Worm (Caenorhabditis elegans) whole organism, L4 larva: ENCODE results near the gene H03G16.7.

Experiments used
- R02D3.7 ChIP-seq: fragments of 150-350 bp; sonication (generic microtip); optimal IDR thresholded peaks from 3 replicates; lab custom pipeline; 2014; ENCODE audit warnings: missing biosample characterization, missing genetic modification characterization
- T20F7.1 ChIP-seq: fragments of 200-800 bp; sonication (Bioruptor generic); optimal IDR thresholded peaks from 2 replicates; lab custom pipeline; 2018; ENCODE audit warnings: mild to moderate bottlenecking, missing genetic modification characterization, missing compliant biosample characterization
- T26A8.4 ChIP-seq: fragments of 200-800 bp; sonication (Bioruptor generic); IDR thresholded peaks from 2 replicates; pipeline ENCODE4 v1.3.6; 2022; ENCODE audit warnings: missing genetic modification characterization, missing compliant biosample characterization
- ZK337.2 ChIP-seq: fragments of 200-800 bp; sonication (Bioruptor generic); IDR thresholded peaks from 2 replicates; pipeline ENCODE4 v1.3.6; 2022; ENCODE audit warnings: missing genetic modification reagents, missing genetic modification characterization, missing compliant biosample characterization
- aha-1 ChIP-seq: fragments of 150-350 bp; peaks from one replicate; lab custom pipeline; 2014; ENCODE audit warnings: missing biosample characterization, missing genetic modification characterization
- aly-2 ChIP-seq: sonication (generic microtip); optimal IDR thresholded peaks from 2 replicates; lab custom pipeline; 2018; ENCODE audit warnings: missing biosample characterization, missing genetic modification characterization
- ceh-28 ChIP-seq: fragments of 150-350 bp; optimal IDR thresholded peaks from 2 replicates; lab custom pipeline; 2014; ENCODE audit warnings: missing biosample characterization, missing genetic modification reagents, missing genetic modification characterization
- ceh-44 ChIP-seq: fragments of 200-800 bp; sonication (Bioruptor generic); IDR thresholded peaks from 2 replicates; pipeline ENCODE4 v1.3.6; 2022; ENCODE audit warnings: missing genetic modification reagents, missing genetic modification characterization, missing compliant biosample characterization
- ceh-62 ChIP-seq: sonication (generic microtip); optimal IDR thresholded peaks from 2 replicates; lab custom pipeline; 2017; ENCODE audit warnings: missing biosample characterization, missing genetic modification characterization
- cey-2 ChIP-seq: sonication (generic microtip); optimal IDR thresholded peaks from 3 replicates; lab custom pipeline; 2017; ENCODE audit warnings: missing genetic modification characterization, mild to moderate bottlenecking, missing compliant biosample characterization, antibody characterized with exemption, borderline replicate concordance; ENCODE audit not compliant: insufficient read depth
- daf-16 ChIP-seq, 3 experiments: sonication (generic microtip); optimal IDR thresholded peaks; 2 replicates each; lab custom pipeline; 2016 to 2017; ENCODE audit warnings: missing genetic modification characterization in 3 of 3, missing genetic modification reagents in 3 of 3, mild to moderate bottlenecking in 2 of 3, missing compliant biosample characterization in 2 of 3, missing biosample characterization in 1 of 3, moderate library complexity in 1 of 3
- daf-19 ChIP-seq: fragments of 200-800 bp; sonication (Bioruptor generic); conservative IDR thresholded peaks from 2 replicates; pipeline ENCODE4 v1.3.6; 2022; ENCODE audit warnings: missing genetic modification characterization, missing compliant biosample characterization
- dmd-6 ChIP-seq: fragments of 200-800 bp; sonication (Bioruptor generic); IDR thresholded peaks from 2 replicates; pipeline ENCODE4 v1.3.6; 2022; ENCODE audit warnings: missing genetic modification reagents, missing genetic modification characterization, missing compliant biosample characterization
- dmd-9 ChIP-seq: fragments of 200-800 bp; sonication (Bioruptor generic); IDR thresholded peaks from 2 replicates; pipeline ENCODE4 v1.3.6; 2022; ENCODE audit warnings: missing genetic modification reagents, missing genetic modification characterization, missing compliant biosample characterization
- dpl-1 ChIP-seq: fragments of 150-350 bp; optimal IDR thresholded peaks from 2 replicates; lab custom pipeline; 2014; ENCODE audit warnings: missing biosample characterization, missing genetic modification reagents, missing genetic modification characterization
- dve-1 ChIP-seq: sonication (generic microtip); optimal IDR thresholded peaks from 2 replicates; lab custom pipeline; 2017; ENCODE audit warnings: antibody characterized with exemption, mild to moderate bottlenecking, missing genetic modification characterization, missing compliant biosample characterization; ENCODE audit not compliant: insufficient read depth
- egl-43 ChIP-seq: fragments of 200-800 bp; sonication (Bioruptor generic); IDR thresholded peaks from 2 replicates; pipeline ENCODE4 v1.3.6; 2022; ENCODE audit warnings: missing genetic modification reagents, missing genetic modification characterization, missing compliant biosample characterization
- gei-8 ChIP-seq: fragments of 200-800 bp; sonication (Bioruptor generic); optimal IDR thresholded peaks from 2 replicates; lab custom pipeline; 2018; ENCODE audit warnings: mild to moderate bottlenecking, missing genetic modification characterization, missing compliant biosample characterization
- hlh-11 ChIP-seq: fragments of 200-800 bp; sonication (Bioruptor generic); optimal IDR thresholded peaks from 2 replicates; lab custom pipeline; 2018; ENCODE audit warnings: mild to moderate bottlenecking, missing genetic modification characterization, missing compliant biosample characterization
- hlh-30 ChIP-seq: sonication (generic microtip); optimal IDR thresholded peaks from 2 replicates; lab custom pipeline; 2017; ENCODE audit warnings: antibody characterized with exemption, mild to moderate bottlenecking, missing genetic modification characterization, missing compliant biosample characterization; ENCODE audit not compliant: insufficient read depth
- lim-7 ChIP-seq: fragments of 200-800 bp; sonication (Bioruptor generic); IDR thresholded peaks from 2 replicates; pipeline ENCODE4 v1.3.6; 2022; ENCODE audit warnings: missing genetic modification characterization, missing compliant biosample characterization
- lir-3 ChIP-seq: sonication (generic microtip); optimal IDR thresholded peaks from 2 replicates; lab custom pipeline; 2016; ENCODE audit warnings: mild to moderate bottlenecking, missing genetic modification characterization, missing compliant biosample characterization
- lsy-2 ChIP-seq, 2 experiments: fragments of 150-350 bp in 1 of 2; sonication (generic microtip) in 1 of 2; optimal IDR thresholded peaks; 2 replicates each; lab custom pipeline; 2014 to 2017; ENCODE audit warnings: missing biosample characterization in 2 of 2, missing genetic modification characterization in 2 of 2
- mdt-29 ChIP-seq: fragments of 200-800 bp; sonication (Bioruptor generic); IDR thresholded peaks from 2 replicates; pipeline ENCODE4 v1.3.6; 2022; ENCODE audit warnings: missing genetic modification reagents, missing genetic modification characterization, missing compliant biosample characterization
- mep-1 ChIP-seq: fragments of 150-350 bp; sonication (generic microtip); optimal IDR thresholded peaks from 3 replicates; lab custom pipeline; 2014; ENCODE audit warnings: missing biosample characterization, missing genetic modification characterization
- mes-2 ChIP-seq: sonication (generic microtip); optimal IDR thresholded peaks from 2 replicates; lab custom pipeline; 2016; ENCODE audit warnings: missing genotype, mild to moderate bottlenecking, missing genetic modification characterization, missing compliant biosample characterization; ENCODE audit not compliant: poor library complexity, severe bottlenecking
- mxl-3 ChIP-seq: fragments of 200-800 bp; sonication (Bioruptor generic); optimal IDR thresholded peaks from 2 replicates; lab custom pipeline; 2018; ENCODE audit warnings: mild to moderate bottlenecking, missing genetic modification characterization, missing compliant biosample characterization
- nhr-25 ChIP-seq: sonication (generic microtip); optimal IDR thresholded peaks from 2 replicates; lab custom pipeline; 2017; ENCODE audit warnings: missing genetic modification characterization, mild to moderate bottlenecking, missing compliant biosample characterization, antibody characterized with exemption, moderate library complexity, borderline replicate concordance; ENCODE audit not compliant: insufficient read depth
- nhr-28 ChIP-seq: fragments of 150-350 bp; optimal IDR thresholded peaks from 2 replicates; lab custom pipeline; 2014; ENCODE audit warnings: missing biosample characterization, missing genetic modification characterization
- nhr-48 ChIP-seq: sonication (generic microtip); optimal IDR thresholded peaks from 2 replicates; lab custom pipeline; 2016; ENCODE audit warnings: mild to moderate bottlenecking, missing genetic modification characterization, missing compliant biosample characterization
- nhr-77 ChIP-seq: fragments of 150-350 bp; optimal IDR thresholded peaks from 2 replicates; lab custom pipeline; 2014; ENCODE audit warnings: missing biosample characterization, missing genetic modification characterization
- pqm-1 ChIP-seq: sonication (generic microtip); optimal IDR thresholded peaks from 2 replicates; lab custom pipeline; 2017; ENCODE audit warnings: missing biosample characterization, missing genetic modification characterization
- rbr-2 ChIP-seq: sonication (generic microtip); optimal IDR thresholded peaks from 2 replicates; lab custom pipeline; 2016; ENCODE audit warnings: missing genotype, missing genetic modification characterization, missing compliant biosample characterization
- snpc-1.2 ChIP-seq: fragments of 200-800 bp; sonication (Bioruptor generic); IDR thresholded peaks from 2 replicates; pipeline ENCODE4 v1.3.6; 2022; ENCODE audit warnings: missing genetic modification reagents, missing genetic modification characterization, missing compliant biosample characterization
- snpc-4 ChIP-seq: fragments of 150-350 bp; optimal IDR thresholded peaks from 2 replicates; lab custom pipeline; 2014; ENCODE audit warnings: missing biosample characterization, missing genetic modification characterization
- tag-97 ChIP-seq: fragments of 200-800 bp; sonication (Bioruptor generic); IDR thresholded peaks from 2 replicates; pipeline ENCODE4 v1.3.6; 2022; ENCODE audit warnings: missing genetic modification characterization, missing compliant biosample characterization
- unc-62 ChIP-seq, 3 experiments: fragments of 150-350 bp in 1 of 3; sonication (generic microtip); optimal IDR thresholded peaks in 2 of 3; peaks in 1 of 3; 1 replicate in 1 of 3; 2 replicates in 2 of 3; lab custom pipeline; 2014 to 2017; ENCODE audit warnings: missing biosample characterization in 3 of 3, missing genetic modification characterization in 3 of 3, missing genetic modification reagents in 3 of 3, missing genotype in 1 of 3
- zag-1 ChIP-seq: fragments of 150-350 bp; optimal IDR thresholded peaks from 2 replicates; lab custom pipeline; 2014; ENCODE audit warnings: missing biosample characterization, missing genetic modification characterization
- ztf-7 ChIP-seq: fragments of 150-350 bp; optimal IDR thresholded peaks from 2 replicates; lab custom pipeline; 2014; ENCODE audit warnings: missing biosample characterization, missing genetic modification characterization

The H03G16.7 gene

DNA sequence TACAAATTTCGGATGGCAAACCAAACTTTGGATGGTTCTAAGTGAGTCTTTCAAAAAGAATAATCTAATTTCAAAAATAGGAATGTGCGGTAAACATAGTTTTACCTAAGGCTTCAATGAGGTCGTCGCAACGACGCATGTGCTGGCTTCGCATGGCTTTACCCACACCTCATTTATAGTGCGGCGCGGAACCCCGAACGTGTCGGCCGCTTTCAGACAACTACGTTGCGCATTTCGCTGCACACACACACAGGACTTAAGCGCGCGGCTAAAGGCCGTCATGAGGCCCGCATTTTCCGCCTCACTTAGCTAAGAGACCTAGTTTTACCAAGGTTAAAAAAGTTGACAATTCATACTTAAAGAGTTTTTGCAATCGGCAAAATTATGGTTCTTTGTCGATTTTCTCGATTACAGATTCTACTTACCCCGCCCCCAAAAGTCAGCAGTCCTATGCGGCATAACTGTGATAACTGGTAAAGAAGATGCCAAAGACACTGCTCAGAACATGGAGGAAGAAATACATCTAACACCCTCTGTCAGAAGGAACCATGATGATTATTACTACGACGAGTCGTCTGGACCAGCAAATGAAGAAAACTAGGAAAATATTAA, 37.1 kb upstream of the H03G16.7 start:
- TF ChIP-seq aha-1 (tag; lab: Kevin White, UChicago) (peak; percentile 67), nhr-28 (no peak), ZK337.2 (GFP tag; lab: Robert Waterston, UW) (no peak), mdt-29 (no peak), unc-62 (GFP tag; optimal IDR thresholded peaks at IDR 0.05 in 1 of 2; lab: Kevin White, UChicago) (peak in 1 of 2 experiments; percentile 74), unc-62 (tag; optimal IDR thresholded peaks at IDR 0.05; lab: Kevin White, UChicago) (no peak), snpc-4 (tag; lab: Kevin White, UChicago) (peak; percentile 5), pqm-1 (tag; lab: Kevin White, UChicago) (no peak), egl-43 (GFP tag; lab: Robert Waterston, UW) (no peak)

ce11 chrX:15089123-15089522, 33.3 kb upstream of the H03G16.7 start, which contains the start of gene flr-4:
TSS of gene flr-4 (plus strand) at chrX:15089397.
- TF ChIP-seq nhr-77 (tag; lab: Kevin White, UChicago): peak; percentile 17
- TF ChIP-seq hlh-11: peak; percentile 16
- TF ChIP-seq dmd-6 (GFP tag; lab: Robert Waterston, UW): peak; percentile 81
- no peak for TF ChIP-seq mxl-3 (GFP tag; lab: Kevin White, UChicago)
- TF ChIP-seq dve-1 (tag; lab: Kevin White, UChicago): peak; percentile 28
- no peak for TF ChIP-seq daf-16 (GFP tag; optimal IDR thresholded peaks at IDR 0.05; lab: Kevin White, UChicago)
- TF ChIP-seq daf-16 (tag; optimal IDR thresholded peaks at IDR 0.05; lab: Kevin White, UChicago): peak; percentile 33
- no peak for TF ChIP-seq lim-7
- TF ChIP-seq nhr-28: peak; percentile 54
- peak; percentile 62 for TF ChIP-seq pqm-1 (tag; lab: Kevin White, UChicago)
- TF ChIP-seq hlh-30 (tag; lab: Kevin White, UChicago): peak; percentile 20
- no peak for TF ChIP-seq dmd-9 (GFP tag; lab: Robert Waterston, UW)

DNA sequence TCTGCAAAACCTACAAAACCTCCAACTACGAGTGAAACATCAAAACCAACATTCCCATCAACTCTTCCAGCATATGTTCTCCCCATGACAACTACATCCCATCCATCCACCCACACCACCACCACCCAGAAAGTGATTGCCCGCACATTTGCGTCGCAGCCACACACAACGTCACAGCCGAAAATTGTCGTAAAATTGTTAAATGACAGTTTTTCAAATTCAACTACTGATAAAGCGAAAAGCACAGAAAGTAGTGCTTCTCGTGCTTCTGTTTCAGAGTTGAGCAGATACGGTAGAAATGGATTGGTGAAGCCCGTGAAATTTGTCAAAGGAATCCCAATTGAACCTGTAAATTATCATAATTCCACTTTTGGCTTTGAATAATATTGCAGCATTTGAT, 31.9 kb upstream of the H03G16.7 start:
- no peak for TF ChIP-seq nhr-25 (tag; lab: Kevin White, UChicago)
- no peak for TF ChIP-seq mep-1 (tag; lab: Kevin White, UChicago)
- peak; percentile 38 for TF ChIP-seq dmd-6 (GFP tag; lab: Robert Waterston, UW)
- peak in 1 of 2 experiments; percentile 30 for TF ChIP-seq unc-62 (GFP tag; optimal IDR thresholded peaks at IDR 0.05 in 1 of 2; lab: Kevin White, UChicago)
- TF ChIP-seq unc-62 (tag; optimal IDR thresholded peaks at IDR 0.05; lab: Kevin White, UChicago): no peak
- TF ChIP-seq hlh-11: peak; percentile 39
- TF ChIP-seq pqm-1 (tag; lab: Kevin White, UChicago): peak; percentile 19
- no peak for TF ChIP-seq daf-16 (GFP tag; optimal IDR thresholded peaks at IDR 0.05; lab: Kevin White, UChicago)
- peak; percentile 0 for TF ChIP-seq daf-16 (tag; optimal IDR thresholded peaks at IDR 0.05; lab: Kevin White, UChicago)

DNA sequence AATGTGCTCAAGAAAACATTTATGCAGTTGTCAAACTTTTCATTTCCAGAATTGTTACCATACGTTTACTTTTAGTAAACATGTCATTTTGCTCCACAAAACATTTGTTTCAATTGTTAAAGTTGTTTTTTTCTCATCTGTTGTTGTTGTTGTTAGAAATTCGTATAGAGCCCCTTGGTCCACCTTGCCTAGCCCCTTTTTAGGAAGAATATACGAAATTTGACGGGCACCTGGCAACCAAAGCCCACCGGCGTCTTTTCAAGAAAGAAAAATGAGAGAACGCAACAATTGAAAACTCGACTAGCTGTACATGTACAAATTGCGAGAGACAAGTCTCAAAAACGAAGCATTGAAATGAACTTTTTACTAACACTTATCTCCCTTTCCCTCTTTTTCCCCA, 28.6 kb upstream of the H03G16.7 start, which contains the start of gene F09B12.5:
F09B12.5 (plus strand) TSS at position 301 of the 400 bp plus-strand sequence.
- no peak for TF ChIP-seq snpc-4 (tag; lab: Kevin White, UChicago)
- TF ChIP-seq snpc-1.2 (GFP tag; lab: Robert Waterston, UW): no peak
- TF ChIP-seq daf-19 (GFP tag; lab: Robert Waterston, UW): no peak
- TF ChIP-seq pqm-1 (tag; lab: Kevin White, UChicago): no peak
- no peak for TF ChIP-seq lir-3 (tag; lab: Kevin White, UChicago)
- TF ChIP-seq dpl-1 (GFP tag; lab: Kevin White, UChicago): no peak
- TF ChIP-seq ztf-7 (tag; lab: Kevin White, UChicago): no peak
- TF ChIP-seq gei-8 (GFP tag; lab: Kevin White, UChicago): no peak
- no peak for TF ChIP-seq zag-1 (tag; lab: Kevin White, UChicago)
- TF ChIP-seq ceh-28 (tag; lab: Kevin White, UChicago): no peak
- TF ChIP-seq nhr-77 (tag; lab: Kevin White, UChicago): no peak

- TF ChIP-seq nhr-48 (tag; lab: Kevin White, UChicago) (no peak), tag-97 (GFP tag; lab: Robert Waterston, UW) (no peak), lsy-2 (tag; optimal IDR thresholded peaks at IDR 0.05; lab: Kevin White, UChicago) (peak in 1 of 2 experiments; percentile 42), mes-2 (peak; percentile 56), aly-2 (tag; lab: Kevin White, UChicago) (no peak), cey-2 (tag; lab: Kevin White, UChicago) (no peak), dve-1 (tag; lab: Kevin White, UChicago) (peak; percentile 37), R02D3.7 (no peak), ceh-62 (tag; lab: Kevin White, UChicago) (no peak), gei-8 (GFP tag; lab: Kevin White, UChicago) (no peak), T20F7.1 (peak; percentile 94), T26A8.4 (GFP tag; lab: Robert Waterston, UW) (no peak), rbr-2 (tag; lab: Kevin White, UChicago) (peak; percentile 3), ceh-44 (GFP tag; lab: Robert Waterston, UW) (no peak), dpl-1 (GFP tag; lab: Kevin White, UChicago) (no peak)
Observed at ce11 chrX:15083795-15084194, 28.0 kb upstream of the H03G16.7 start, which contains the start of gene H40L08.1. TSS of gene H40L08.1 (minus strand) at chrX:15084086.
